Worm (Caenorhabditis elegans): ENCODE data around the gene emc-6.

The emc-6 gene

ce11 chrIV:7754114-7754513 lies 44.6 kb upstream of the emc-6 start:
- no peak for TF ChIP-seq ces-1 (GFP tag; optimal IDR thresholded peaks at IDR 0.05)
- no peak for TF ChIP-seq lsy-2 (tag; optimal IDR thresholded peaks at IDR 0.05)
- no peak for TF ChIP-seq unc-130 (tag; optimal IDR thresholded peaks at IDR 0.05)
- TF ChIP-seq vab-15 (tag; optimal IDR thresholded peaks at IDR 0.05): no peak

- TF ChIP-seq efl-1 (optimal IDR thresholded peaks at IDR 0.05) (no peak), efl-1 (GFP tag; optimal IDR thresholded peaks at IDR 0.05 in 1 of 2) (peak in 1 of 2 experiments; percentile 14), egl-27 (tag; optimal IDR thresholded peaks at IDR 0.05) (no peak)
Measured at ce11 chrIV:7753108-7753507, 43.6 kb upstream of the emc-6 start, which contains the start of gene col-14. Gene col-14 (plus strand): TSS chrIV:7753408.

- TF ChIP-seq elt-2 (tag; optimal IDR thresholded peaks at IDR 0.05) (peak; percentile 49), nhr-77 (tag; optimal IDR thresholded peaks at IDR 0.05) (no peak)
Measured at ce11 chrIV:7747838-7748237, 38.3 kb upstream of the emc-6 start, which contains the start of gene klo-1. Gene klo-1 (minus strand): TSS chrIV:7748225.

- TF ChIP-seq dsc-1 (tag; optimal IDR thresholded peaks at IDR 0.05) (no peak), pqm-1 (tag; optimal IDR thresholded peaks at IDR 0.05) (no peak), lin-39 (tag; optimal IDR thresholded peaks at IDR 0.05) (no peak), zag-1 (tag; optimal IDR thresholded peaks at IDR 0.05) (no peak), rnt-1 (tag; optimal IDR thresholded peaks at IDR 0.05) (no peak), egl-13 (tag; optimal IDR thresholded peaks at IDR 0.05) (no peak), C34B4.2 (tag; optimal IDR thresholded peaks at IDR 0.05) (no peak), ztf-4 (tag; optimal IDR thresholded peaks at IDR 0.05) (no peak), irx-1 (tag; optimal IDR thresholded peaks at IDR 0.05) (no peak), nhr-19 (GFP tag; conservative IDR thresholded peaks at IDR 0.05) (no peak)
Measured at ce11 chrIV:7743539-7743938, 34.0 kb upstream of the emc-6 start, which contains the start of gene npr-35. Gene npr-35 (plus strand): TSS chrIV:7743839.

- TF ChIP-seq tbx-2 (tag; optimal IDR thresholded peaks at IDR 0.05) (peak; percentile 39), nhr-237 (tag; optimal IDR thresholded peaks at IDR 0.05) (no peak), lin-14 (GFP tag; optimal IDR thresholded peaks at IDR 0.05) (peak; percentile 66), rnt-1 (tag; optimal IDR thresholded peaks at IDR 0.05) (no peak)
Measured at ce11 chrIV:7736616-7737015, 27.1 kb upstream of the emc-6 start.

- TF ChIP-seq lsy-2 (tag; optimal IDR thresholded peaks at IDR 0.05): no peak
- no peak for TF ChIP-seq mdl-1 (tag; optimal IDR thresholded peaks at IDR 0.05)
- no peak for TF ChIP-seq nhr-90 (tag; optimal IDR thresholded peaks at IDR 0.05; ENCODE audit: poor library complexity)
- TF ChIP-seq nhr-237 (tag; optimal IDR thresholded peaks at IDR 0.05): no peak
- TF ChIP-seq ets-5 (GFP tag; IDR thresholded peaks at IDR 0.05): no peak
- no peak for TF ChIP-seq efl-3 (GFP tag; optimal IDR thresholded peaks at IDR 0.05)
- no peak for TF ChIP-seq pqm-1 (tag; optimal IDR thresholded peaks at IDR 0.05)
- no peak for TF ChIP-seq ceh-82 (tag; optimal IDR thresholded peaks at IDR 0.05)
- no peak for TF ChIP-seq lin-35 (GFP tag; optimal IDR thresholded peaks at IDR 0.05)
- no peak for TF ChIP-seq unc-62 (GFP tag; optimal IDR thresholded peaks at IDR 0.05)
- no peak for TF ChIP-seq unc-98 (GFP tag; IDR thresholded peaks at IDR 0.05)
- TF ChIP-seq pag-3 (tag; optimal IDR thresholded peaks at IDR 0.05; ENCODE audit: borderline replicate concordance, insufficient read depth): no peak
- TF ChIP-seq aha-1 (tag; optimal IDR thresholded peaks at IDR 0.05): no peak
- TF ChIP-seq elt-3 (tag; optimal IDR thresholded peaks at IDR 0.05): no peak
- TF ChIP-seq jun-1 (tag; optimal IDR thresholded peaks at IDR 0.05): no peak
- no peak for TF ChIP-seq nhr-28 (tag; optimal IDR thresholded peaks at IDR 0.05)
- no peak for TF ChIP-seq nhr-76 (tag; optimal IDR thresholded peaks at IDR 0.05)
Measured at ce11 chrIV:7734619-7735018, 25.1 kb upstream of the emc-6 start, which contains the start of gene clx-1. Gene clx-1 (plus strand): TSS chrIV:7734648.
